Fruit fly (Drosophila melanogaster) whole organism: Measurements from ENCODE around the gene ppk13.

ENCODE experiments used
- EcR ChIP-seq, 2 experiments: fragments of >200 bp; optimal IDR thresholded peaks; 2 replicates each; lab custom pipeline; 2017; ENCODE audit warnings: missing biosample characterization in 2 of 2, missing genetic modification characterization in 2 of 2, missing genetic modification reagents in 2 of 2
- usp ChIP-seq: fragments of >200 bp; optimal IDR thresholded peaks from 2 replicates; lab custom pipeline; 2017; ENCODE audit warnings: missing biosample characterization, missing genetic modification characterization, mixed read lengths

DNA sequence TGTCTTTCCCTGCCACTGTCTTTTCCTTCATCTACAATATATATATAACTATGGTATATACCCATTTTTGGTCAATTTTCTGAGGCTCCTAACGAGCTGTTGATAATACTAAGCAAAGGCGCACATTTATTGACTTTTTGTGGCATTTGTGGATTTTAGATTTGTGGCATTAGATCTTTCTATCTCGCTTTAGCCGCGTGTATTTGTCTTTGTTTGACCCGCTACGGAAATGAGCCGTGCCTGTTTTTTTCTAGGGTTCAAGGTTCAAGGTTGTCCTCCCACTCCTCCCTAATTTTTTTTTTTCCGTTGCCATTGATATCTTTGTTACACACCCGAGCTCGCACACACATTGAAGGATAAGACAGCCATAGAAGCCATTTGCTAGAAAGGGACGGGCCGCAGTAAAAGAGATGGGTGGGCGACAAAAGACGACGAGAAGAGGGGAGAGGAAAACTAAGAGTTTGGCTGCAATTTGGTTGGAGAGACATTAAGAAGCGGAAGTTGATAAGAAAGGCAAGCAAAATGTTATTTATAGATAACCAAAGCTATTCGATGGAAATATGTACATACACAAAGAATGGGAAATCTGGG is 48.9 kb downstream of the ppk13 start:
- no peak for TF ChIP-seq EcR (GFP tag; optimal IDR thresholded peaks at IDR 0.05; lab: Kevin White, UChicago)
- TF ChIP-seq usp, result no peak
